Worm (Caenorhabditis elegans) whole organism, L1 larva: Measurements from ENCODE around the gene mboa-3.
A peak's percentile ranks its signal among the peaks of the same experiment; 100 is the strongest.

Experiments
- C34B4.2 ChIP-seq: sonication (generic microtip); optimal IDR thresholded peaks from 2 replicates; lab custom pipeline; 2017; ENCODE audit warnings: mild to moderate bottlenecking, missing genetic modification characterization, missing compliant biosample characterization
- Y116A8C.19 ChIP-seq: sonication (generic microtip); optimal IDR thresholded peaks from 2 replicates; lab custom pipeline; 2016; ENCODE audit warnings: missing compliant biosample characterization, missing genetic modification characterization, borderline replicate concordance
- alr-1 ChIP-seq: fragments of 200-800 bp; sonication (Bioruptor generic); optimal IDR thresholded peaks from 2 replicates; lab custom pipeline; 2018; ENCODE audit warnings: borderline replicate concordance, mild to moderate bottlenecking, missing genetic modification characterization, missing compliant biosample characterization
- ama-1 ChIP-seq: fragments of 150-350 bp; optimal IDR thresholded peaks from 2 replicates; lab custom pipeline; 2014
- blmp-1 ChIP-seq: fragments of 150-350 bp; optimal IDR thresholded peaks from 2 replicates; lab custom pipeline; 2014; ENCODE audit warnings: missing biosample characterization, missing genetic modification characterization
- ceh-8 ChIP-seq: fragments of 200-800 bp; sonication (Bioruptor generic); optimal IDR thresholded peaks from 2 replicates; lab custom pipeline; 2018; ENCODE audit warnings: mild to moderate bottlenecking, missing genetic modification characterization, moderate library complexity, missing compliant biosample characterization
- ceh-82 ChIP-seq, 3 experiments: fragments of 150-350 bp in 1 of 3; sonication (generic microtip) in 2 of 3; optimal IDR thresholded peaks; 2 replicates each; lab custom pipeline; 2014 to 2017; ENCODE audit warnings: missing biosample characterization in 3 of 3, missing genetic modification characterization in 3 of 3
- ceh-90 ChIP-seq: sonication (generic microtip); optimal IDR thresholded peaks from 2 replicates; lab custom pipeline; 2016; ENCODE audit warnings: missing genetic modification characterization, missing compliant biosample characterization
- ces-1 ChIP-seq: fragments of 150-350 bp; optimal IDR thresholded peaks from 2 replicates; lab custom pipeline; 2014; ENCODE audit warnings: missing biosample characterization, missing genetic modification reagents, missing genetic modification characterization
- dsc-1 ChIP-seq: sonication (generic microtip); optimal IDR thresholded peaks from 2 replicates; lab custom pipeline; 2016; ENCODE audit warnings: mild to moderate bottlenecking, missing genetic modification characterization, missing compliant biosample characterization
- efl-1 ChIP-seq, 4 experiments: fragments of 150-350 bp; optimal IDR thresholded peaks in 3 of 4; peaks in 1 of 4; 1 replicate in 1 of 4; 2 replicates in 3 of 4; lab custom pipeline; 2014; ENCODE audit warnings: missing biosample characterization in 2 of 4, missing genetic modification characterization in 2 of 4, missing genetic modification reagents in 2 of 4
- efl-3 ChIP-seq: fragments of 200-800 bp; sonication (Bioruptor generic); optimal IDR thresholded peaks from 2 replicates; lab custom pipeline; 2018; ENCODE audit warnings: mild to moderate bottlenecking, missing genetic modification characterization, missing compliant biosample characterization
- elt-2 ChIP-seq: sonication (generic microtip); optimal IDR thresholded peaks from 2 replicates; lab custom pipeline; 2016; ENCODE audit warnings: missing genetic modification characterization, mild to moderate bottlenecking, inconsistent platforms, missing compliant biosample characterization, missing genetic modification reagents
- elt-3 ChIP-seq, 6 experiments: fragments of 150-350 bp in 1 of 6; sonication (generic microtip); optimal IDR thresholded peaks; 2 replicates each; lab custom pipeline; 2017 to 2018; ENCODE audit warnings: missing biosample characterization in 6 of 6, missing genetic modification characterization in 6 of 6, inconsistent platforms in 1 of 6
- fkh-8 ChIP-seq: sonication (generic microtip); optimal IDR thresholded peaks from 2 replicates; lab custom pipeline; 2016; ENCODE audit warnings: mild to moderate bottlenecking, missing genetic modification characterization, missing compliant biosample characterization
- fos-1 ChIP-seq: fragments of 150-350 bp; optimal IDR thresholded peaks from 2 replicates; lab custom pipeline; 2014; ENCODE audit warnings: missing biosample characterization, missing genetic modification characterization
- grh-1 ChIP-seq: fragments of 200-800 bp; sonication (Bioruptor generic); IDR thresholded peaks from 2 replicates; pipeline ENCODE4 v1.3.6; 2022; ENCODE audit warnings: missing genetic modification reagents, missing genetic modification characterization, missing compliant biosample characterization
- hlh-4 ChIP-seq: sonication (generic microtip); optimal IDR thresholded peaks from 2 replicates; lab custom pipeline; 2016; ENCODE audit warnings: mild to moderate bottlenecking, missing genetic modification characterization, missing compliant biosample characterization
- jun-1 ChIP-seq: fragments of 150-350 bp; optimal IDR thresholded peaks from 2 replicates; lab custom pipeline; 2014; ENCODE audit warnings: missing biosample characterization, missing genetic modification reagents, missing genetic modification characterization
- lin-13 ChIP-seq: fragments of 150-350 bp; optimal IDR thresholded peaks from 2 replicates; lab custom pipeline; 2014; ENCODE audit warnings: missing biosample characterization, missing genetic modification reagents, missing genetic modification characterization
- lin-14 ChIP-seq: fragments of 200-800 bp; sonication (Bioruptor generic); optimal IDR thresholded peaks from 2 replicates; lab custom pipeline; 2018; ENCODE audit warnings: mild to moderate bottlenecking, missing genetic modification characterization, moderate library complexity, missing compliant biosample characterization
- lin-15B ChIP-seq: fragments of 150-350 bp; sonication (generic microtip); optimal IDR thresholded peaks from 3 replicates; lab custom pipeline; 2014; ENCODE audit warnings: missing biosample characterization, missing genetic modification characterization
- lin-35 ChIP-seq, 2 experiments: fragments of 150-350 bp; optimal IDR thresholded peaks; 2 replicates each; lab custom pipeline; 2014; ENCODE audit warnings: missing biosample characterization in 2 of 2, missing genetic modification characterization in 2 of 2, missing genetic modification reagents in 2 of 2
- lir-3 ChIP-seq: sonication (generic microtip); optimal IDR thresholded peaks from 2 replicates; lab custom pipeline; 2016; ENCODE audit warnings: mild to moderate bottlenecking, missing genetic modification characterization, moderate library complexity, missing compliant biosample characterization; ENCODE audit not compliant: poor library complexity
- mdl-1 ChIP-seq, 2 experiments: fragments of 150-350 bp; optimal IDR thresholded peaks; 2 replicates each; lab custom pipeline; 2014 to 2017; ENCODE audit warnings: missing biosample characterization in 2 of 2, missing genetic modification characterization in 2 of 2, inconsistent platforms in 1 of 2
- mep-1 ChIP-seq: fragments of 150-350 bp; optimal IDR thresholded peaks from 2 replicates; lab custom pipeline; 2014; ENCODE audit warnings: missing biosample characterization, missing genetic modification characterization
- nhr-11 ChIP-seq: fragments of 150-350 bp; optimal IDR thresholded peaks from 2 replicates; lab custom pipeline; 2014; ENCODE audit warnings: missing biosample characterization, missing genetic modification characterization
- nhr-237 ChIP-seq: fragments of 150-350 bp; optimal IDR thresholded peaks from 2 replicates; lab custom pipeline; 2014; ENCODE audit warnings: missing biosample characterization, missing genetic modification characterization
- nhr-47 ChIP-seq: sonication (generic microtip); optimal IDR thresholded peaks from 2 replicates; lab custom pipeline; 2016; ENCODE audit warnings: mild to moderate bottlenecking, missing genetic modification characterization, moderate library complexity, missing compliant biosample characterization
- nhr-71 ChIP-seq: sonication (generic microtip); optimal IDR thresholded peaks from 2 replicates; lab custom pipeline; 2016; ENCODE audit warnings: mild to moderate bottlenecking, missing genetic modification characterization, moderate library complexity, missing compliant biosample characterization
- nhr-77 ChIP-seq: fragments of 150-350 bp; optimal IDR thresholded peaks from 2 replicates; lab custom pipeline; 2014; ENCODE audit warnings: missing biosample characterization, missing genetic modification characterization
- nhr-84 ChIP-seq: sonication (generic microtip); optimal IDR thresholded peaks from 2 replicates; lab custom pipeline; 2017; ENCODE audit warnings: missing biosample characterization, missing genetic modification characterization
- nhr-85 ChIP-seq: sonication (generic microtip); peaks from one replicate; lab custom pipeline; 2016; ENCODE audit warnings: missing genetic modification characterization, inconsistent platforms, missing compliant biosample characterization
- nhr-90 ChIP-seq: sonication (generic microtip); optimal IDR thresholded peaks from 2 replicates; lab custom pipeline; 2016; ENCODE audit warnings: mild to moderate bottlenecking, missing genetic modification characterization, missing compliant biosample characterization; ENCODE audit not compliant: poor library complexity
- rnt-1 ChIP-seq: sonication (generic microtip); optimal IDR thresholded peaks from 2 replicates; lab custom pipeline; 2016; ENCODE audit warnings: mild to moderate bottlenecking, missing genetic modification characterization, moderate library complexity, missing compliant biosample characterization
- skn-1 ChIP-seq: fragments of 150-350 bp; optimal IDR thresholded peaks from 2 replicates; lab custom pipeline; 2014; ENCODE audit warnings: missing biosample characterization, missing genetic modification characterization
- snu-23 ChIP-seq: sonication (generic microtip); optimal IDR thresholded peaks from 2 replicates; lab custom pipeline; 2016; ENCODE audit warnings: missing genetic modification characterization, missing compliant biosample characterization
- swsn-7 ChIP-seq: sonication (generic microtip); optimal IDR thresholded peaks from 2 replicates; lab custom pipeline; 2016; ENCODE audit warnings: missing genetic modification characterization, missing compliant biosample characterization
- tbx-2 ChIP-seq: sonication (generic microtip); optimal IDR thresholded peaks from 2 replicates; lab custom pipeline; 2016; ENCODE audit warnings: missing genetic modification characterization, missing compliant biosample characterization
- unc-130 ChIP-seq: fragments of 150-350 bp; optimal IDR thresholded peaks from 2 replicates; lab custom pipeline; 2017; ENCODE audit warnings: missing biosample characterization, missing genetic modification characterization, inconsistent platforms
- unc-62 ChIP-seq: fragments of 150-350 bp; optimal IDR thresholded peaks from 2 replicates; lab custom pipeline; 2014; ENCODE audit warnings: missing biosample characterization, missing genetic modification reagents, missing genetic modification characterization
- zip-4 ChIP-seq: fragments of 200-800 bp; sonication (Bioruptor generic); optimal IDR thresholded peaks from 2 replicates; lab custom pipeline; 2018; ENCODE audit warnings: mild to moderate bottlenecking, missing genetic modification characterization, moderate library complexity, missing compliant biosample characterization

Gene mboa-3

ce11 chrX:5514984-5515383, 7.6 kb downstream of the mboa-3 start, which contains the start of gene T23F2.4:
T23F2.4 (minus strand) TSS chrX:5515084.
- TF ChIP-seq nhr-85 (tag; lab: Kevin White, UChicago) (no peak), efl-3 (GFP tag; lab: Kevin White, UChicago) (no peak), fos-1 (no peak), lir-3 (tag; lab: Kevin White, UChicago) (no peak), lin-13 (GFP tag; lab: Kevin White, UChicago) (no peak), nhr-90 (tag; lab: Kevin White, UChicago) (no peak)

DNA sequence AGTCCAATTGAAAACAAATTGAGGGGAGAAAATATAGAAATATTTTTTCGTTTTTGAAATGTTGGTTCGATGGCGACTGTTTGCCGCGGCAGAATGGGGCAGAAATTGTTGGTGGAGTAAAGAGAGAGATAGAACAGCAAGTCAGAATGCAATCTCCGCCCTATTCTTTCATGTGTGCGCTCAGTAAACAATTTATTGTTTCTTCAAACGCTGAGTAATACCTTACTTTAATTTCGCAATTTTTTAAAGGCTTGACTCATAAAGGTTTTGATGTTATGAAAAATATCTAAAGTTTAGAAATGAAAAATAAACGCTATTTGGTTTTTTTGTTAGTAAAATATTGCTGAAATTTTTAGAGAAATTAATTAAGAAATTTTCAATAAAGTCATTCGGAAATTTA, 8.3 kb downstream of the mboa-3 start:
- TF ChIP-seq nhr-71 (tag; lab: Kevin White, UChicago): no peak
- TF ChIP-seq mep-1 (tag; lab: Kevin White, UChicago): peak; percentile 8
- TF ChIP-seq skn-1: peak; percentile 7

DNA sequence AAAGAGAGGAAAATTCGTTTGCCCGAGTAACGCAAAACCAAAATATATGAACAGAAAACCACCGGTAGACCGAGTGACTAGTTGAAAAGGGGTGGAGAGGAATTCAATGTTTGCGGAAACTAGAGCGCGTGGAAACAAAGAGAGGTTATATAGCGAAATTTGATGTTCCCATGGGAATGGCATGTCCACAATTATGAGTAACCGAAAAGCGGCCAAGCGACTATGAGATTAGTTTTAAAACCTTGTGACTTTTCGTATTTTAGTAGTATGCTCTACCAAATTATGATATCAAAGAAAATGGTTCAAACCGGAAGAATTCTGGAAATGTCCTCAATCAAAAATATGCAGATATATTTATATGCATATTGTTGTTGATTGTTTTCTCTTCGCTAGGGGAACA, 9.9 kb downstream of the mboa-3 start:
- TF ChIP-seq ceh-90 (tag; lab: Kevin White, UChicago) (no peak), fkh-8 (tag; lab: Kevin White, UChicago) (peak; percentile 89), nhr-71 (tag; lab: Kevin White, UChicago) (peak; percentile 48), nhr-47 (tag; lab: Kevin White, UChicago) (peak; percentile 7), lin-14 (GFP tag; lab: Kevin White, UChicago) (peak; percentile 60), elt-3 (tag; optimal IDR thresholded peaks at IDR 0.05; lab: Kevin White, UChicago) (no peak), efl-1 (optimal IDR thresholded peaks at IDR 0.05; lab: Kevin White, UChicago) (no peak), efl-1 (GFP tag; optimal IDR thresholded peaks at IDR 0.05 in 1 of 2; lab: Kevin White, UChicago) (no peak), lin-35 (GFP tag; optimal IDR thresholded peaks at IDR 0.05; lab: Kevin White, UChicago) (no peak), swsn-7 (tag; lab: Kevin White, UChicago) (peak; percentile 9), hlh-4 (no peak), ceh-82 (tag; optimal IDR thresholded peaks at IDR 0.05; lab: Kevin White, UChicago) (no peak), zip-4 (no peak), unc-130 (tag; lab: Kevin White, UChicago) (no peak), nhr-77 (tag; lab: Kevin White, UChicago) (peak; percentile 4), Y116A8C.19 (tag; lab: Kevin White, UChicago) (no peak), tbx-2 (tag; lab: Kevin White, UChicago) (peak; percentile 2)

- no peak for TF ChIP-seq elt-2 (tag; lab: Kevin White, UChicago)
- TF ChIP-seq fkh-8 (tag; lab: Kevin White, UChicago): no peak
- no peak for TF ChIP-seq rnt-1
- no peak for TF ChIP-seq snu-23 (GFP tag; lab: Kevin White, UChicago)
- TF ChIP-seq alr-1: no peak
- TF ChIP-seq mdl-1 (tag; optimal IDR thresholded peaks at IDR 0.05; lab: Kevin White, UChicago): no peak
- no peak for TF ChIP-seq ces-1 (GFP tag; lab: Kevin White, UChicago)
- no peak for TF ChIP-seq nhr-11 (tag; lab: Kevin White, UChicago)
- TF ChIP-seq ama-1 (lab: Kevin White, UChicago): no peak
- TF ChIP-seq blmp-1 (tag; lab: Kevin White, UChicago): no peak
- TF ChIP-seq lin-15B (tag; lab: Kevin White, UChicago): no peak
- TF ChIP-seq jun-1 (tag; lab: Kevin White, UChicago): no peak
- TF ChIP-seq grh-1 (GFP tag; lab: Robert Waterston, UW): no peak
- TF ChIP-seq nhr-237 (tag; lab: Kevin White, UChicago): no peak
- TF ChIP-seq mep-1 (tag; lab: Kevin White, UChicago): no peak
- no peak for TF ChIP-seq C34B4.2
- TF ChIP-seq nhr-84 (tag; lab: Kevin White, UChicago): no peak
- no peak for TF ChIP-seq dsc-1
- no peak for TF ChIP-seq ceh-8 (GFP tag; lab: Kevin White, UChicago)
- no peak for TF ChIP-seq unc-62 (GFP tag; lab: Kevin White, UChicago)
Measured at ce11 chrX:5512227-5512626, 10.4 kb downstream of the mboa-3 start, which contains the start of gene T23F2.3. T23F2.3 (minus strand) TSS chrX:5512327.
